Worm (Caenorhabditis elegans) whole organism, L1 larva: ENCODE data around the gene vps-54.

Experiments used
- aha-1 ChIP-seq: fragments of 150-350 bp; optimal IDR thresholded peaks from 2 replicates; lab custom pipeline; 2014; ENCODE audit warnings: missing biosample characterization, missing genetic modification characterization
- alr-1 ChIP-seq: fragments of 200-800 bp; sonication (Bioruptor generic); optimal IDR thresholded peaks from 2 replicates; lab custom pipeline; 2018; ENCODE audit warnings: borderline replicate concordance, mild to moderate bottlenecking, missing genetic modification characterization, missing compliant biosample characterization
- ama-1 ChIP-seq: fragments of 150-350 bp; optimal IDR thresholded peaks from 2 replicates; lab custom pipeline; 2014
- blmp-1 ChIP-seq: fragments of 150-350 bp; optimal IDR thresholded peaks from 2 replicates; lab custom pipeline; 2014; ENCODE audit warnings: missing biosample characterization, missing genetic modification characterization
- dpl-1 ChIP-seq, 3 experiments: fragments of 150-350 bp in 2 of 3; sonication (generic microtip) in 1 of 3; optimal IDR thresholded peaks; 2 replicates each; lab custom pipeline; 2014 to 2017; ENCODE audit warnings: missing biosample characterization in 3 of 3, missing genetic modification characterization in 3 of 3, missing genetic modification reagents in 3 of 3
- efl-1 ChIP-seq, 4 experiments: fragments of 150-350 bp; optimal IDR thresholded peaks in 3 of 4; peaks in 1 of 4; 1 replicate in 1 of 4; 2 replicates in 3 of 4; lab custom pipeline; 2014; ENCODE audit warnings: missing biosample characterization in 2 of 4, missing genetic modification characterization in 2 of 4, missing genetic modification reagents in 2 of 4
- elt-2 ChIP-seq: sonication (generic microtip); optimal IDR thresholded peaks from 2 replicates; lab custom pipeline; 2016; ENCODE audit warnings: missing genetic modification characterization, mild to moderate bottlenecking, inconsistent platforms, missing compliant biosample characterization, missing genetic modification reagents
- elt-3 ChIP-seq, 6 experiments: fragments of 150-350 bp in 1 of 6; sonication (generic microtip); optimal IDR thresholded peaks; 2 replicates each; lab custom pipeline; 2017 to 2018; ENCODE audit warnings: missing biosample characterization in 6 of 6, missing genetic modification characterization in 6 of 6, inconsistent platforms in 1 of 6
- fkh-8 ChIP-seq: sonication (generic microtip); optimal IDR thresholded peaks from 2 replicates; lab custom pipeline; 2016; ENCODE audit warnings: mild to moderate bottlenecking, missing genetic modification characterization, missing compliant biosample characterization
- grh-1 ChIP-seq: fragments of 200-800 bp; sonication (Bioruptor generic); IDR thresholded peaks from 2 replicates; pipeline ENCODE4 v1.3.6; 2022; ENCODE audit warnings: missing genetic modification reagents, missing genetic modification characterization, missing compliant biosample characterization
- hlh-4 ChIP-seq: sonication (generic microtip); optimal IDR thresholded peaks from 2 replicates; lab custom pipeline; 2016; ENCODE audit warnings: mild to moderate bottlenecking, missing genetic modification characterization, missing compliant biosample characterization
- isw-1 ChIP-seq: fragments of 200-800 bp; sonication (Bioruptor generic); IDR thresholded peaks from 2 replicates; pipeline ENCODE4 v1.3.6; 2022; ENCODE audit warnings: missing genetic modification characterization, missing compliant biosample characterization
- lin-14 ChIP-seq: fragments of 200-800 bp; sonication (Bioruptor generic); optimal IDR thresholded peaks from 2 replicates; lab custom pipeline; 2018; ENCODE audit warnings: mild to moderate bottlenecking, missing genetic modification characterization, moderate library complexity, missing compliant biosample characterization
- lin-35 ChIP-seq, 2 experiments: fragments of 150-350 bp; optimal IDR thresholded peaks; 2 replicates each; lab custom pipeline; 2014; ENCODE audit warnings: missing biosample characterization in 2 of 2, missing genetic modification characterization in 2 of 2, missing genetic modification reagents in 2 of 2
- lir-3 ChIP-seq: sonication (generic microtip); optimal IDR thresholded peaks from 2 replicates; lab custom pipeline; 2016; ENCODE audit warnings: mild to moderate bottlenecking, missing genetic modification characterization, moderate library complexity, missing compliant biosample characterization; ENCODE audit not compliant: poor library complexity
- mdl-1 ChIP-seq, 2 experiments: fragments of 150-350 bp; optimal IDR thresholded peaks; 2 replicates each; lab custom pipeline; 2014 to 2017; ENCODE audit warnings: missing biosample characterization in 2 of 2, missing genetic modification characterization in 2 of 2, inconsistent platforms in 1 of 2
- mef-2 ChIP-seq: fragments of 150-350 bp; optimal IDR thresholded peaks from 2 replicates; lab custom pipeline; 2014; ENCODE audit warnings: missing biosample characterization, missing genetic modification characterization
- mep-1 ChIP-seq: fragments of 150-350 bp; optimal IDR thresholded peaks from 2 replicates; lab custom pipeline; 2014; ENCODE audit warnings: missing biosample characterization, missing genetic modification characterization
- nhr-19 ChIP-seq: fragments of 200-800 bp; sonication (Bioruptor generic); conservative IDR thresholded peaks from 2 replicates; pipeline ENCODE4 v1.3.6; 2022; ENCODE audit warnings: missing genetic modification characterization, missing compliant biosample characterization
- nhr-20 ChIP-seq: sonication (generic microtip); optimal IDR thresholded peaks from 2 replicates; lab custom pipeline; 2016; ENCODE audit warnings: mild to moderate bottlenecking, missing genetic modification characterization, missing compliant biosample characterization
- nhr-237 ChIP-seq: fragments of 150-350 bp; optimal IDR thresholded peaks from 2 replicates; lab custom pipeline; 2014; ENCODE audit warnings: missing biosample characterization, missing genetic modification characterization
- nhr-28 ChIP-seq: fragments of 150-350 bp; optimal IDR thresholded peaks from 2 replicates; lab custom pipeline; 2014; ENCODE audit warnings: missing biosample characterization, missing genetic modification characterization
- nhr-47 ChIP-seq: sonication (generic microtip); optimal IDR thresholded peaks from 2 replicates; lab custom pipeline; 2016; ENCODE audit warnings: mild to moderate bottlenecking, missing genetic modification characterization, moderate library complexity, missing compliant biosample characterization
- nhr-71 ChIP-seq: sonication (generic microtip); optimal IDR thresholded peaks from 2 replicates; lab custom pipeline; 2016; ENCODE audit warnings: mild to moderate bottlenecking, missing genetic modification characterization, moderate library complexity, missing compliant biosample characterization
- nhr-85 ChIP-seq: sonication (generic microtip); peaks from one replicate; lab custom pipeline; 2016; ENCODE audit warnings: missing genetic modification characterization, inconsistent platforms, missing compliant biosample characterization
- nhr-90 ChIP-seq: sonication (generic microtip); optimal IDR thresholded peaks from 2 replicates; lab custom pipeline; 2016; ENCODE audit warnings: mild to moderate bottlenecking, missing genetic modification characterization, missing compliant biosample characterization; ENCODE audit not compliant: poor library complexity
- rnt-1 ChIP-seq: sonication (generic microtip); optimal IDR thresholded peaks from 2 replicates; lab custom pipeline; 2016; ENCODE audit warnings: mild to moderate bottlenecking, missing genetic modification characterization, moderate library complexity, missing compliant biosample characterization
- snu-23 ChIP-seq: sonication (generic microtip); optimal IDR thresholded peaks from 2 replicates; lab custom pipeline; 2016; ENCODE audit warnings: missing genetic modification characterization, missing compliant biosample characterization
- unc-62 ChIP-seq: fragments of 150-350 bp; optimal IDR thresholded peaks from 2 replicates; lab custom pipeline; 2014; ENCODE audit warnings: missing biosample characterization, missing genetic modification reagents, missing genetic modification characterization
- unc-98 ChIP-seq: fragments of 200-800 bp; sonication (Bioruptor generic); IDR thresholded peaks from 2 replicates; pipeline ENCODE4 v1.3.6; 2022; ENCODE audit warnings: missing genetic modification characterization, missing compliant biosample characterization

Gene vps-54

ce11 chrV:10536095-10536691 lies 40.0 kb downstream of the vps-54 start, which contains the start of gene ppm-1.A (continued):
- TF ChIP-seq elt-3 (tag; optimal IDR thresholded peaks at IDR 0.05; lab: Kevin White, UChicago) (peak in 2 of 6 experiments; percentile 14 to 60), lin-14 (GFP tag; lab: Kevin White, UChicago) (peak; percentile 54), rnt-1 (tag; lab: Kevin White, UChicago) (peak; percentile 1)

ce11 chrV:10535325-10535724 lies 40.9 kb downstream of the vps-54 start:
- TF ChIP-seq efl-1 (optimal IDR thresholded peaks at IDR 0.05; lab: Kevin White, UChicago) (peak in 1 of 2 experiments; percentile 27), efl-1 (GFP tag; optimal IDR thresholded peaks at IDR 0.05 in 1 of 2; lab: Kevin White, UChicago) (peak; percentile 13 to 93), dpl-1 (GFP tag; optimal IDR thresholded peaks at IDR 0.05; lab: Kevin White, UChicago) (peak in 2 of 3 experiments; percentile 14 to 35), ama-1 (lab: Kevin White, UChicago) (peak; percentile 58), nhr-47 (tag; lab: Kevin White, UChicago) (no peak), nhr-237 (no peak), mep-1 (peak; percentile 42), lin-35 (GFP tag; optimal IDR thresholded peaks at IDR 0.05; lab: Kevin White, UChicago) (peak; percentile 7 to 56), nhr-19 (no peak), elt-3 (tag; optimal IDR thresholded peaks at IDR 0.05; lab: Kevin White, UChicago) (peak in 1 of 6 experiments; percentile 17), nhr-90 (tag; lab: Kevin White, UChicago) (peak; percentile 24), fkh-8 (tag; lab: Kevin White, UChicago) (peak; percentile 50), nhr-71 (tag; lab: Kevin White, UChicago) (peak; percentile 63), blmp-1 (peak; percentile 44), rnt-1 (tag; lab: Kevin White, UChicago) (peak; percentile 16), alr-1 (tag; lab: Kevin White, UChicago) (no peak), mdl-1 (tag; optimal IDR thresholded peaks at IDR 0.05; lab: Kevin White, UChicago) (peak in 1 of 2 experiments; percentile 31), nhr-28 (no peak), lin-14 (GFP tag; lab: Kevin White, UChicago) (peak; percentile 62), nhr-20 (tag; lab: Kevin White, UChicago) (peak; percentile 53), unc-98 (GFP tag; lab: Robert Waterston, UW) (no peak), elt-2 (tag; lab: Kevin White, UChicago) (peak; percentile 17), snu-23 (GFP tag; lab: Kevin White, UChicago) (peak; percentile 45), grh-1 (GFP tag; lab: Robert Waterston, UW) (no peak)

DNA sequence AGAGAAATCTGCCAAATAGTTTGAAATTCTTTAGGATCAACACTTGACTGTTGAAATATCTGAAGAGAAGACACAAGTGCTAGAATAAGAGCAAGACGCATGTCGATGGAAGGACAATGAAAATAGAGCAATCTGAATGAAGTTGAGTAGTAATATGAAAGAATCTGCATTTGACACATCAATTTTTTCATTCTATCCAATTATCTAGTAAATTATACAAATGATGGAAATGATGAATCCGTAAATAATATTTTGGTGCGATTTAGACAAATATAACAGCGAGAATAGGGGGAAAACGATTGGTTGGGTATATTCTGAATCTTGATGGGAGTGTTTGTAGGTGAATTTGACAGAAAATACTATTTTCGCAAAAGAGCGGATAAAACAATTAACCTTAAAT lies 43.5 kb downstream of the vps-54 start, which contains the start of gene txt-10:
txt-10 (minus strand) TSS at position 101 of the 400 bp plus-strand sequence.
- TF ChIP-seq lir-3 (tag; lab: Kevin White, UChicago): no peak
- TF ChIP-seq mef-2 (tag; lab: Kevin White, UChicago): no peak
- no peak for TF ChIP-seq lin-35 (GFP tag; optimal IDR thresholded peaks at IDR 0.05; lab: Kevin White, UChicago)
- TF ChIP-seq nhr-85: no peak
- TF ChIP-seq aha-1 (tag; lab: Kevin White, UChicago): no peak
- TF ChIP-seq hlh-4 (tag; lab: Kevin White, UChicago): no peak
- TF ChIP-seq isw-1 (GFP tag; lab: Robert Waterston, UW): no peak

DNA sequence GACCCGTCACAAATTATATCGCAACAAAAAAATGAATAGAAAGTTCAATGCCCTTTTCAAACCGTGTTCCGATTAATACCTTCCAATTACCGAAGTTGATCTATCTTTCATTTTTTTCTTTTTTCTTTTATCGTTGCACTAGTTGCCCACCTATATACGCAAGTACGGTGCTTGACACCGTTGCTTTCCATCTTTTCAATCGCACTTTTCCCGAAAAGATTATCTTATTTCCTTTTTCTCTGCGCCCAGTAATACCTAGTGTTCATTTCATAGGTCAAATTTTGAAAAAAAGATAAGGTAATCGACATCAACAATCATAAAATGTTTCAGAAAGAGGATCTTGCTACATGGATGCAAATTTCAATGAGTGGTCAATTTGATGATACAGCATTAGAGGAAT lies 46.6 kb downstream of the vps-54 start:
- TF ChIP-seq nhr-237 (no peak), nhr-47 (tag; lab: Kevin White, UChicago) (no peak), blmp-1 (peak; percentile 93), mdl-1 (tag; optimal IDR thresholded peaks at IDR 0.05; lab: Kevin White, UChicago) (no peak), snu-23 (GFP tag; lab: Kevin White, UChicago) (no peak)

ce11 chrV:10528500-10528899 lies 47.7 kb downstream of the vps-54 start, which contains the start of gene F25D1.3:
Gene F25D1.3 (plus strand): TSS chrV:10528724.
- TF ChIP-seq blmp-1 (peak; percentile 96), unc-62 (GFP tag; lab: Kevin White, UChicago) (no peak)
